Fruit fly (Drosophila melanogaster): ENCODE measurements around the gene Hpf1.
A peak's percentile ranks its signal among the peaks of the same experiment; 100 is the strongest.

Gene Hpf1

DNA sequence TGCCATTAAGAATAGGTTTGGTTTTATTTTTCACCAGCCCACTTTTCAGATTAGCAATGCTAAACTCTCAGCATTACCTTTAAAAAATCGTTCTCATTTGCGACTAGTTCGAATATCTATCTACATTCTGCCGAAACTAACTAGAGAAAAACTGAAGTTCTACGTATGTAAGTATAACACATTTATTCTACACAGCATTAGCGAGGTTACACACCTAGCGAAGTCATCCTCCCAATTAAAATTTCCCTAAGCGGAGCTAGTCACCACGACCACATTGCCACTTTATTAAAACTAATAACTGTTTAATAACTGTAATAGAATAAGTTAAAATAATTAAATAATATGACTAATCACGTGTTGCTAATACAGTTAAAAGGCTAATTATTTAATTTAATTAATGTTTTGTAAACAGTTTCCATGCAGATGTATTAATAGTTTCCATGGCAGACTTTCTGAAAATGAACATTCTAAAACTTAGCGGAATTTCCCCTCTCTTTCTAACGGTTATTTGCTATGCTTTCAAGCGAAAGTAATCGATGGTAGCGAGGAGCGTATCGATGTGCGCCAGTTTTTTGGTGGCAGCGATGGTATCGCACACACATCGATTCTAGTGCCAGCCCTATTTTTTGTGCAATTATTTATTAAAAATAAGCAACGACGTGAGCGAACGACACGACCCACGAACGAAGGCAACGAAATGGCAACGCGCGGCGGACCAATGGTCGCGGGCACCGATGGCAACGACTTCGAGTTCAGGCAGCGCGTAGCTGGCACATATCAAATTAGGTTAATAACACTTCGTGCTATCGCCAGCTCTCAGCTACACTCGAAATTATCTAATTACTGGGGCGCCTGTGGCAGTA is 12.7 kb upstream of the Hpf1 start, which contains the start of gene jagn (continued):
- TF ChIP-seq ase (GFP tag; IDR thresholded peaks at IDR 0.05) (no peak), Trl (optimal IDR thresholded peaks at IDR 0.05) (no peak), Trl (GFP tag; optimal IDR thresholded peaks at IDR 0.05) (peak; percentile 50), fru (optimal IDR thresholded peaks at IDR 0.05) (no peak), dpn (GFP tag; optimal IDR thresholded peaks at IDR 0.05) (peak; percentile 67 to 69), CG11398 (GFP tag; optimal IDR thresholded peaks at IDR 0.05) (peak; percentile 36), Adf1 (GFP tag; IDR thresholded peaks at IDR 0.05) (peak; percentile 39), crc (GFP tag; optimal IDR thresholded peaks at IDR 0.05) (peak; percentile 21), Sry-β (GFP tag; optimal IDR thresholded peaks at IDR 0.05) (peak; percentile 13), ftz-f1 (GFP tag; optimal IDR thresholded peaks at IDR 0.05) (no peak), CG32772 (GFP tag; IDR thresholded peaks at IDR 0.05) (0 out of 2 replicates have a peak, but pooled peaks have one; percentile 38), maf-S (GFP tag; optimal IDR thresholded peaks at IDR 0.05) (peak; percentile 46), gce (GFP tag; IDR thresholded peaks at IDR 0.05) (no peak), CG9437 (GFP tag; optimal IDR thresholded peaks at IDR 0.05) (peak; percentile 10), CG30020 (tag; optimal IDR thresholded peaks at IDR 0.05) (peak; percentile 41), trh (GFP tag; optimal IDR thresholded peaks at IDR 0.05) (no peak), CG18011 (GFP tag; optimal IDR thresholded peaks at IDR 0.05) (peak; percentile 23), HHEX (GFP tag; optimal IDR thresholded peaks at IDR 0.05) (peak; percentile 14), CG4617 (GFP tag; optimal IDR thresholded peaks at IDR 0.05; ENCODE audit: borderline replicate concordance) (peak; percentile 78), stc (GFP tag; IDR thresholded peaks at IDR 0.05) (peak; percentile 40; the same call in 1 of the 2 replicates), Drgx (GFP tag; IDR thresholded peaks at IDR 0.05) (no peak; the same call in 1 of the 2 replicates), Scr (GFP tag; IDR thresholded peaks at IDR 0.05; ENCODE audit: partially characterized antibody) (peak; percentile 99), CG2116 (GFP tag; optimal IDR thresholded peaks at IDR 0.05) (peak; percentile 76), zfh2 (GFP tag; optimal IDR thresholded peaks at IDR 0.05) (peak; percentile 72), psq (GFP tag; optimal IDR thresholded peaks at IDR 0.05) (peak; percentile 31), CG12236 (GFP tag; optimal IDR thresholded peaks at IDR 0.05) (no peak), CG8281 (tag; optimal IDR thresholded peaks at IDR 0.05) (no peak), sima (GFP tag; optimal IDR thresholded peaks at IDR 0.05) (no peak), Hmx (GFP tag; optimal IDR thresholded peaks at IDR 0.05) (no peak), otp (GFP tag; IDR thresholded peaks at IDR 0.05) (peak; percentile 68; the same call in 2 of the 3 replicates), B-H1 (GFP tag; IDR thresholded peaks at IDR 0.05) (no peak), Med (GFP tag) (peak; percentile 97), gcm (GFP tag; optimal IDR thresholded peaks at IDR 0.05) (no peak), CG3163 (GFP tag; optimal IDR thresholded peaks at IDR 0.05) (peak; percentile 42), CG12942 (GFP tag; optimal IDR thresholded peaks at IDR 0.05) (no peak), CG17359 (tag; optimal IDR thresholded peaks at IDR 0.05) (peak; percentile 31), CG2129 (GFP tag; IDR thresholded peaks at IDR 0.05; ENCODE audit: partially characterized antibody) (peak; percentile 98), kay (GFP tag; optimal IDR thresholded peaks at IDR 0.05) (no peak), CG12391 (tag; optimal IDR thresholded peaks at IDR 0.05) (peak; percentile 68), grn (GFP tag; optimal IDR thresholded peaks at IDR 0.05) (peak; percentile 1), cas (GFP tag; IDR thresholded peaks at IDR 0.05) (no peak), Dad (GFP tag; optimal IDR thresholded peaks at IDR 0.05) (peak; percentile 48), CG43689 (GFP tag; IDR thresholded peaks at IDR 0.05) (no peak), pnt (GFP tag; optimal IDR thresholded peaks at IDR 0.05) (no peak), tll (GFP tag; optimal IDR thresholded peaks at IDR 0.05) (no peak), p53 (GFP tag; optimal IDR thresholded peaks at IDR 0.05) (peak; percentile 14), Atf6 (GFP tag; IDR thresholded peaks at IDR 0.05) (peak; percentile 47; the same call in 1 of the 2 replicates), lilli (GFP tag; optimal IDR thresholded peaks at IDR 0.05) (peak; percentile 82), eyg (GFP tag; optimal IDR thresholded peaks at IDR 0.05) (no peak), nerfin-1 (tag; optimal IDR thresholded peaks at IDR 0.05) (peak; percentile 54)

Data from whole organism, embryonic.